Fruit fly (Drosophila melanogaster): Measurements from ENCODE around the gene twy.
A peak's percentile ranks its signal among the peaks of the same experiment; 100 is the strongest.

twy gene

dm6 chr3L:11766563-11766962, 26.5 kb downstream of the twy start:
- TF ChIP-seq CG12744 (GFP tag; optimal IDR thresholded peaks at IDR 0.05) (no peak), CG1832 (GFP tag; optimal IDR thresholded peaks at IDR 0.05) (no peak), CG14965 (GFP tag; optimal IDR thresholded peaks at IDR 0.05; ENCODE audit: borderline replicate concordance) (no peak), onecut (GFP tag; IDR thresholded peaks at IDR 0.05) (peak; percentile 73), CG6813 (GFP tag; optimal IDR thresholded peaks at IDR 0.05) (no peak), Med (GFP tag) (peak; percentile 53)

dm6 chr3L:11765695-11766232, 27.3 kb downstream of the twy start, which contains the start of gene loaf:
Gene loaf, minus strand, starts transcription at chr3L:11766182.
- TF ChIP-seq CG8765 (GFP tag; IDR thresholded peaks at IDR 0.05) (no peak), onecut (GFP tag; IDR thresholded peaks at IDR 0.05) (peak; percentile 95), CG16815 (GFP tag; optimal IDR thresholded peaks at IDR 0.05) (no peak), fru (optimal IDR thresholded peaks at IDR 0.05) (peak; percentile 3), Dref (GFP tag; IDR thresholded peaks at IDR 0.05) (peak; percentile 44; the same call in 1 of the 2 replicates), tio (GFP tag; optimal IDR thresholded peaks at IDR 0.05) (no peak), CG3407 (GFP tag; optimal IDR thresholded peaks at IDR 0.05) (no peak), Atf6 (GFP tag; IDR thresholded peaks at IDR 0.05) (no peak), CG11723 (GFP tag; optimal IDR thresholded peaks at IDR 0.05) (no peak), Abd-B (GFP tag; optimal IDR thresholded peaks at IDR 0.05) (no peak), gfzf (GFP tag; optimal IDR thresholded peaks at IDR 0.05) (no peak), CG4730 (GFP tag; IDR thresholded peaks at IDR 0.05) (no peak), CG18764 (GFP tag; optimal IDR thresholded peaks at IDR 0.05) (no peak), CG10321 (GFP tag; IDR thresholded peaks at IDR 0.05) (peak; percentile 83), Gsc (GFP tag; IDR thresholded peaks at IDR 0.05) (no peak), MBD-R2 (GFP tag; IDR thresholded peaks at IDR 0.05) (0 out of 2 replicates have a peak, but pooled peaks have one; percentile 20), CG14710 (tag; optimal IDR thresholded peaks at IDR 0.05) (no peak), CG2129 (GFP tag; IDR thresholded peaks at IDR 0.05; ENCODE audit: partially characterized antibody) (no peak), sug (tag; optimal IDR thresholded peaks at IDR 0.05) (no peak), CG1233 (GFP tag; optimal IDR thresholded peaks at IDR 0.05) (no peak), sd (tag; optimal IDR thresholded peaks at IDR 0.05) (no peak), Deaf1 (tag; optimal IDR thresholded peaks at IDR 0.05) (no peak), row (GFP tag; IDR thresholded peaks at IDR 0.05) (0 out of 3 replicates have a peak, but pooled peaks have one; percentile 9), CG10462 (GFP tag; optimal IDR thresholded peaks at IDR 0.05) (no peak), Med (GFP tag) (peak; percentile 68), seq (GFP tag; IDR thresholded peaks at IDR 0.05) (peak; percentile 83), Ets97D (GFP tag; optimal IDR thresholded peaks at IDR 0.05) (no peak), Opbp (GFP tag; IDR thresholded peaks at IDR 0.05; ENCODE audit: partially characterized antibody) (0 out of 3 replicates have a peak, but pooled peaks have one; percentile 28), Neu2 (GFP tag; optimal IDR thresholded peaks at IDR 0.05; ENCODE audit: borderline replicate concordance) (no peak), CG18599 (GFP tag; optimal IDR thresholded peaks at IDR 0.05) (no peak), HLHmδ (GFP tag; optimal IDR thresholded peaks at IDR 0.05) (no peak), CG6791 (GFP tag; IDR thresholded peaks at IDR 0.05; ENCODE audit: partially characterized antibody) (0 out of 3 replicates have a peak, but pooled peaks have one; percentile 37), CG12769 (tag; optimal IDR thresholded peaks at IDR 0.05) (no peak), CG2120 (GFP tag; optimal IDR thresholded peaks at IDR 0.05) (no peak), CG12659 (GFP tag; optimal IDR thresholded peaks at IDR 0.05) (no peak), NK7.1 (GFP tag; optimal IDR thresholded peaks at IDR 0.05) (no peak), CG10209 (GFP tag; optimal IDR thresholded peaks at IDR 0.05) (no peak), pita (GFP tag; optimal IDR thresholded peaks at IDR 0.05) (no peak), CG8290 (GFP tag; optimal IDR thresholded peaks at IDR 0.05) (no peak), CG8290 (tag; optimal IDR thresholded peaks at IDR 0.05) (peak in 1 of 2 experiments; percentile 18), lilli (GFP tag; optimal IDR thresholded peaks at IDR 0.05) (no peak), CG7357 (GFP tag; IDR thresholded peaks at IDR 0.05) (no peak), Vsx1 (GFP tag; optimal IDR thresholded peaks at IDR 0.05) (no peak), PHDP (tag; optimal IDR thresholded peaks at IDR 0.05) (no peak), pzg (GFP tag; optimal IDR thresholded peaks at IDR 0.05) (peak; percentile 26)
